Fruit fly (Drosophila melanogaster) whole organism, embryonic: ENCODE measurements around the gene CG43993.
A peak's percentile ranks its signal among the peaks of the same experiment; 100 is the strongest.

ENCODE experiments used
- Ada2b ChIP-seq: fragments of 200-800 bp; sonication (Bioruptor generic); IDR thresholded peaks from 2 replicates; pipeline ENCODE4 v1.3.6; 2022; ENCODE audit warnings: missing biosample characterization, missing genetic modification characterization
- Atf6 ChIP-seq: fragments of 200-800 bp; sonication (Bioruptor generic); IDR thresholded peaks from 2 replicates; pipeline ENCODE4 v1.3.6; 2022; ENCODE audit warnings: missing biosample characterization, missing genetic modification characterization
- C15 ChIP-seq: fragments of 200-800 bp; sonication (Bioruptor generic); IDR thresholded peaks from 3 replicates; pipeline ENCODE4 v1.3.6; 2022; ENCODE audit warnings: missing biosample characterization, missing genetic modification characterization
- CG10654 ChIP-seq: fragments of 200-800 bp; sonication (Bioruptor generic); optimal IDR thresholded peaks from 2 replicates; lab custom pipeline; 2016; ENCODE audit warnings: missing biosample characterization, missing genetic modification characterization
- CG11456 ChIP-seq: fragments of 200-800 bp; sonication (Bioruptor generic); IDR thresholded peaks from 3 replicates; pipeline ENCODE4 v1.3.6; 2022; ENCODE audit warnings: missing biosample characterization, missing genetic modification characterization
- CG13775 ChIP-seq: fragments of 200-800 bp; sonication (Bioruptor generic); optimal IDR thresholded peaks from 3 replicates; lab custom pipeline; 2017; ENCODE audit warnings: missing biosample characterization, mild to moderate bottlenecking, missing genetic modification characterization
- CG14050 ChIP-seq: fragments of 200-800 bp; sonication (Bioruptor generic); IDR thresholded peaks from 3 replicates; pipeline ENCODE4 v1.3.6; 2022; ENCODE audit warnings: missing biosample characterization, missing genetic modification characterization
- CG15696 ChIP-seq: fragments of 200-800 bp; sonication (Bioruptor generic); optimal IDR thresholded peaks from 2 replicates; lab custom pipeline; 2019; ENCODE audit warnings: missing biosample characterization, mild to moderate bottlenecking, missing genetic modification characterization, moderate library complexity
- CG17361 ChIP-seq: fragments of 200-800 bp; sonication (Bioruptor generic); IDR thresholded peaks from 3 replicates; pipeline ENCODE4 v1.3.6; 2022; ENCODE audit warnings: missing biosample characterization, missing genetic modification characterization
- CG18262 ChIP-seq: fragments of 200-800 bp; optimal IDR thresholded peaks from 3 replicates; lab custom pipeline; 2019; ENCODE audit warnings: missing biosample characterization, mild to moderate bottlenecking, missing genetic modification characterization, moderate library complexity
- CG2129 ChIP-seq: fragments of 200-800 bp; sonication (Bioruptor generic); IDR thresholded peaks from 2 replicates; pipeline ENCODE4 v1.3.6; 2022; ENCODE audit warnings: missing biosample characterization, missing genetic modification characterization; ENCODE audit not compliant: partially characterized antibody
- CG32767 ChIP-seq: fragments of 200-800 bp; sonication (Bioruptor generic); IDR thresholded peaks from 2 replicates; pipeline ENCODE4 v1.3.6; 2022; ENCODE audit warnings: missing biosample characterization, missing genetic modification characterization
- CG43689 ChIP-seq: fragments of 200-800 bp; sonication (Bioruptor generic); IDR thresholded peaks from 2 replicates; pipeline ENCODE4 v1.3.6; 2022; ENCODE audit warnings: missing biosample characterization, missing genetic modification characterization
- CG9609 ChIP-seq: fragments of 200-800 bp; sonication (Bioruptor generic); optimal IDR thresholded peaks from 3 replicates; lab custom pipeline; 2016; ENCODE audit warnings: missing biosample characterization, missing genetic modification characterization
- CG9727 ChIP-seq: fragments of 200-800 bp; sonication (Bioruptor generic); optimal IDR thresholded peaks from 3 replicates; lab custom pipeline; 2017; ENCODE audit warnings: missing biosample characterization, mild to moderate bottlenecking, missing genetic modification characterization
- ERR ChIP-seq: fragments of 200-800 bp; sonication (Bioruptor generic); optimal IDR thresholded peaks from 2 replicates; lab custom pipeline; 2016; ENCODE audit warnings: missing biosample characterization, missing genetic modification characterization
- Fer2 ChIP-seq: fragments of 200-800 bp; sonication (Bioruptor generic); optimal IDR thresholded peaks from 2 replicates; lab custom pipeline; 2018; ENCODE audit warnings: missing biosample characterization, mild to moderate bottlenecking, missing genetic modification characterization, moderate library complexity
- Gsc ChIP-seq: fragments of 200-800 bp; sonication (Bioruptor generic); IDR thresholded peaks from 2 replicates; pipeline ENCODE4 v1.3.6; 2022; ENCODE audit warnings: missing biosample characterization, missing genetic modification characterization
- H2.0 ChIP-seq: fragments of 200-800 bp; sonication (Bioruptor generic); IDR thresholded peaks from 2 replicates; pipeline ENCODE4 v1.3.6; 2022; ENCODE audit warnings: missing biosample characterization, missing genetic modification characterization
- HLH3B ChIP-seq: fragments of 200-800 bp; sonication (Bioruptor generic); IDR thresholded peaks from 2 replicates; pipeline ENCODE4 v1.3.6; 2022; ENCODE audit warnings: missing biosample characterization, missing genetic modification characterization
- HLH54F ChIP-seq: fragments of 200-800 bp; sonication (Bioruptor generic); optimal IDR thresholded peaks from 3 replicates; lab custom pipeline; 2016; ENCODE audit warnings: missing biosample characterization, missing genetic modification characterization
- Hr51 ChIP-seq, 2 experiments: fragments of 200-800 bp; sonication (Bioruptor generic); optimal IDR thresholded peaks; 2 replicates in 1 of 2; 3 replicates in 1 of 2; lab custom pipeline; 2016 to 2018; ENCODE audit warnings: missing biosample characterization in 2 of 2, missing genetic modification characterization in 2 of 2, mild to moderate bottlenecking in 1 of 2, moderate library complexity in 1 of 2
- MTF-1 ChIP-seq: fragments of 200-800 bp; sonication (Bioruptor generic); optimal IDR thresholded peaks from 2 replicates; lab custom pipeline; 2018; ENCODE audit warnings: missing biosample characterization, mild to moderate bottlenecking, missing genetic modification characterization, borderline replicate concordance
- Med ChIP-seq: fragments of 200-800 bp; sonication (Bioruptor generic); peaks from one replicate; lab custom pipeline; 2016; ENCODE audit warnings: missing biosample characterization, missing genetic modification characterization, mild to moderate bottlenecking, inconsistent platforms, moderate library complexity
- Oli ChIP-seq: fragments of 200-800 bp; sonication (Bioruptor generic); optimal IDR thresholded peaks from 2 replicates; lab custom pipeline; 2018; ENCODE audit warnings: missing biosample characterization, mild to moderate bottlenecking, missing genetic modification characterization, moderate library complexity
- Side ChIP-seq: fragments of 200-800 bp; sonication (Bioruptor generic); optimal IDR thresholded peaks from 2 replicates; lab custom pipeline; 2016; ENCODE audit warnings: missing biosample characterization, missing genetic modification characterization
- Xrp1 ChIP-seq: fragments of 200-800 bp; sonication (Bioruptor generic); IDR thresholded peaks from 2 replicates; pipeline ENCODE4 v1.3.6; 2022; ENCODE audit warnings: missing biosample characterization, missing genetic modification characterization
- amos ChIP-seq: fragments of 200-800 bp; sonication (Bioruptor generic); IDR thresholded peaks from 2 replicates; pipeline ENCODE4 v1.3.6; 2022; ENCODE audit warnings: missing biosample characterization, missing genetic modification characterization; ENCODE audit not compliant: partially characterized antibody
- ara ChIP-seq: fragments of 200-800 bp; sonication (Bioruptor generic); IDR thresholded peaks from 2 replicates; pipeline ENCODE4 v1.3.6; 2022; ENCODE audit warnings: missing biosample characterization, missing genetic modification characterization
- crol ChIP-seq: fragments of 200-800 bp; sonication (Bioruptor generic); IDR thresholded peaks from 2 replicates; pipeline ENCODE4 v1.3.6; 2022; ENCODE audit warnings: missing biosample characterization, missing genetic modification characterization
- exex ChIP-seq: fragments of 200-800 bp; sonication (Bioruptor generic); optimal IDR thresholded peaks from 4 replicates; lab custom pipeline; 2018; ENCODE audit warnings: missing biosample characterization, mild to moderate bottlenecking, missing genetic modification characterization, moderate library complexity
- fd64A ChIP-seq: fragments of 200-800 bp; sonication (Bioruptor generic); optimal IDR thresholded peaks from 3 replicates; lab custom pipeline; 2018; ENCODE audit warnings: missing biosample characterization, mild to moderate bottlenecking, missing genetic modification characterization
- gem ChIP-seq: fragments of 200-800 bp; sonication (Bioruptor generic); optimal IDR thresholded peaks from 2 replicates; lab custom pipeline; 2019; ENCODE audit warnings: missing biosample characterization, mild to moderate bottlenecking, missing genetic modification characterization, moderate library complexity
- h ChIP-seq: fragments of >200 bp; optimal IDR thresholded peaks from 2 replicates; lab custom pipeline; 2017
- kay ChIP-seq: fragments of 200-800 bp; sonication (Bioruptor generic); optimal IDR thresholded peaks from 2 replicates; lab custom pipeline; 2016; ENCODE audit warnings: missing biosample characterization, missing genetic modification characterization
- mld ChIP-seq: fragments of 200-800 bp; sonication (Bioruptor generic); IDR thresholded peaks from 3 replicates; pipeline ENCODE4 v1.3.6; 2022; ENCODE audit warnings: missing biosample characterization, missing genetic modification characterization; ENCODE audit not compliant: partially characterized antibody
- repo ChIP-seq: fragments of 200-800 bp; sonication (Bioruptor generic); optimal IDR thresholded peaks from 2 replicates; lab custom pipeline; 2016; ENCODE audit warnings: missing biosample characterization, missing genetic modification characterization
- sc ChIP-seq, 3 experiments: fragments of >200 bp in 2 of 3; fragments of 200-800 bp in 1 of 3; sonication (Bioruptor generic) in 1 of 3; optimal IDR thresholded peaks; 2 replicates in 2 of 3; 3 replicates in 1 of 3; lab custom pipeline; 2017; ENCODE audit warnings: mild to moderate bottlenecking in 1 of 3, missing biosample characterization in 1 of 3, missing genetic modification characterization in 1 of 3, missing genetic modification reagents in 1 of 3
- sd ChIP-seq: fragments of 200-800 bp; sonication (Bioruptor generic); optimal IDR thresholded peaks from 3 replicates; lab custom pipeline; 2018; ENCODE audit warnings: missing biosample characterization, mild to moderate bottlenecking, missing genetic modification characterization, moderate library complexity
- sens ChIP-seq: fragments of 200-800 bp; sonication (Bioruptor generic); peaks from one replicate; lab custom pipeline; 2016; ENCODE audit warnings: missing biosample characterization, missing genetic modification characterization
- sens-2 ChIP-seq: fragments of 200-800 bp; sonication (Bioruptor generic); IDR thresholded peaks from 2 replicates; pipeline ENCODE4 v1.3.6; 2022; ENCODE audit warnings: missing biosample characterization, missing genetic modification characterization
- sisA ChIP-seq: fragments of 200-800 bp; sonication (Bioruptor generic); IDR thresholded peaks from 2 replicates; pipeline ENCODE4 v1.3.6; 2022; ENCODE audit warnings: missing biosample characterization, missing genetic modification characterization
- sna ChIP-seq: fragments of 200-800 bp; sonication (Bioruptor generic); IDR thresholded peaks from 2 replicates; pipeline ENCODE4 v1.3.6; 2022; ENCODE audit warnings: missing biosample characterization, missing genetic modification characterization; ENCODE audit not compliant: partially characterized antibody
- so ChIP-seq: fragments of 200-800 bp; sonication (Bioruptor generic); IDR thresholded peaks from 3 replicates; pipeline ENCODE4 v1.3.6; 2022; ENCODE audit warnings: missing biosample characterization, missing genetic modification characterization
- ssp ChIP-seq: fragments of 200-800 bp; sonication (Bioruptor generic); IDR thresholded peaks from 2 replicates; pipeline ENCODE4 v1.3.6; 2022; ENCODE audit warnings: missing biosample characterization, missing genetic modification characterization
- ttk ChIP-seq: fragments of 200-800 bp; sonication (Bioruptor generic); IDR thresholded peaks from 2 replicates; pipeline ENCODE4 v2.1.2; 2022; ENCODE audit warnings: missing biosample characterization, missing genetic modification characterization
- wek ChIP-seq: fragments of 200-800 bp; sonication (Bioruptor generic); optimal IDR thresholded peaks from 3 replicates; lab custom pipeline; 2018; ENCODE audit warnings: missing biosample characterization, mild to moderate bottlenecking, missing genetic modification characterization, moderate library complexity

The CG43993 gene

dm6 chr3L:12073076-12073475 is 40.7 kb downstream of the CG43993 start (continued):
- TF ChIP-seq sisA (GFP tag; lab: Robert Waterston, UW) (peak; percentile 22; the same call in 1 of the 2 replicates), H2.0 (GFP tag; lab: Robert Waterston, UW) (0 out of 2 replicates have a peak, but pooled peaks have one; percentile 9), so (GFP tag; lab: Robert Waterston, UW) (no peak), Fer2 (no peak), fd64A (GFP tag; lab: Kevin White, UChicago) (no peak), gem (tag; lab: Kevin White, UChicago) (peak; percentile 36), CG18262 (no peak), CG43689 (GFP tag; lab: Robert Waterston, UW) (no peak), C15 (GFP tag; lab: Robert Waterston, UW) (0 out of 3 replicates have a peak, but pooled peaks have one; percentile 32), CG17361 (GFP tag; lab: Robert Waterston, UW) (no peak), Ada2b (GFP tag; lab: Robert Waterston, UW) (peak; percentile 13; the same call in 1 of the 2 replicates), ssp (GFP tag; lab: Robert Waterston, UW) (peak; percentile 28; the same call in 1 of the 2 replicates), CG10654 (GFP tag; lab: Kevin White, UChicago) (no peak), ara (GFP tag; lab: Robert Waterston, UW) (0 out of 2 replicates have a peak, but pooled peaks have one; percentile 32), Hr51 (GFP tag; optimal IDR thresholded peaks at IDR 0.05; lab: Kevin White, UChicago) (peak in 1 of 2 experiments; percentile 31), Xrp1 (peak; percentile 52; the same call in 1 of the 2 replicates), MTF-1 (GFP tag; lab: Kevin White, UChicago) (no peak)

dm6 chr3L:12073861-12074633 is 41.7 kb downstream of the CG43993 start:
- TF ChIP-seq CG2129 (GFP tag; lab: Robert Waterston, UW) (no peak), CG15696 (tag; lab: Kevin White, UChicago) (peak; percentile 18), repo (GFP tag; lab: Kevin White, UChicago) (no peak), CG9727 (GFP tag; lab: Kevin White, UChicago) (no peak), sens (GFP tag; lab: Kevin White, UChicago) (peak; percentile 55), exex (tag; lab: Kevin White, UChicago) (peak; percentile 71), Atf6 (GFP tag; lab: Robert Waterston, UW) (no peak)
- TF ChIP-seq, all 482 proteins: peak for 3

dm6 chr3L:12074952-12075351 is 42.6 kb downstream of the CG43993 start:
- TF ChIP-seq HLH3B (no peak), Oli (no peak), CG13775 (no peak), HLH54F (GFP tag; lab: Kevin White, UChicago) (no peak), repo (GFP tag; lab: Kevin White, UChicago) (no peak), ttk (GFP tag; lab: Robert Waterston, UW) (no peak), sc (optimal IDR thresholded peaks at IDR 0.05; lab: Kevin White, UChicago) (no peak), sc (GFP tag; optimal IDR thresholded peaks at IDR 0.05; lab: Kevin White, UChicago) (no peak), ERR (no peak), sd (tag; lab: Kevin White, UChicago) (peak; percentile 50), sens-2 (GFP tag; lab: Robert Waterston, UW) (no peak), CG11456 (GFP tag; lab: Robert Waterston, UW) (no peak), h (no peak), Gsc (GFP tag; lab: Robert Waterston, UW) (no peak), Side (GFP tag; lab: Kevin White, UChicago) (no peak), Med (GFP tag; lab: Kevin White, UChicago) (peak; percentile 5), CG9609 (no peak), CG32767 (no peak), sna (no peak), mld (no peak), wek (no peak), amos (GFP tag; lab: Robert Waterston, UW) (no peak), CG14050 (no peak), kay (GFP tag; lab: Kevin White, UChicago) (no peak), crol (GFP tag; lab: Robert Waterston, UW) (peak; percentile 62)
